Worm (Caenorhabditis elegans) whole organism, mixed stage, embryonic: Measurements from ENCODE around the gene Y53C12A.8.

ENCODE experiments used
- M03D4.4 ChIP-seq: sonication (generic microtip); optimal IDR thresholded peaks from 2 replicates; lab custom pipeline; 2017; ENCODE audit warnings: mild to moderate bottlenecking, missing genetic modification characterization, missing compliant biosample characterization
- bed-3 ChIP-seq: fragments of 200-800 bp; sonication (Bioruptor generic); optimal IDR thresholded peaks from 3 replicates; lab custom pipeline; 2018; ENCODE audit warnings: mild to moderate bottlenecking, missing genetic modification characterization, moderate library complexity, missing compliant biosample characterization
- ceh-39 ChIP-seq: fragments of 150-350 bp; optimal IDR thresholded peaks from 2 replicates; lab custom pipeline; 2014; ENCODE audit warnings: missing biosample characterization, missing genetic modification characterization
- ceh-43 ChIP-seq: fragments of 200-800 bp; sonication (Bioruptor generic); optimal IDR thresholded peaks from 2 replicates; lab custom pipeline; 2018; ENCODE audit warnings: mild to moderate bottlenecking, missing genetic modification characterization, moderate library complexity, missing compliant biosample characterization
- ceh-83 ChIP-seq: fragments of 200-800 bp; sonication (Bioruptor generic); optimal IDR thresholded peaks from 2 replicates; lab custom pipeline; 2018; ENCODE audit warnings: mild to moderate bottlenecking, missing genetic modification characterization, missing compliant biosample characterization
- ces-1 ChIP-seq: fragments of 150-350 bp; optimal IDR thresholded peaks from 2 replicates; lab custom pipeline; 2014; ENCODE audit warnings: missing biosample characterization, missing genetic modification reagents, missing genetic modification characterization
- cnd-1 ChIP-seq: fragments of 200-800 bp; sonication (Bioruptor generic); optimal IDR thresholded peaks from 2 replicates; lab custom pipeline; 2018; ENCODE audit warnings: mild to moderate bottlenecking, missing genetic modification characterization, missing compliant biosample characterization
- drap-1 ChIP-seq: fragments of 200-800 bp; sonication (Bioruptor generic); optimal IDR thresholded peaks from 3 replicates; lab custom pipeline; 2018; ENCODE audit warnings: mild to moderate bottlenecking, missing genetic modification characterization, missing compliant biosample characterization
- elt-1 ChIP-seq: sonication (generic microtip); optimal IDR thresholded peaks from 2 replicates; lab custom pipeline; 2017; ENCODE audit warnings: missing genetic modification characterization, mild to moderate bottlenecking, missing compliant biosample characterization, antibody characterized with exemption, moderate library complexity, borderline replicate concordance; ENCODE audit not compliant: insufficient read depth
- elt-3 ChIP-seq: fragments of 150-350 bp; optimal IDR thresholded peaks from 2 replicates; lab custom pipeline; 2014; ENCODE audit warnings: missing biosample characterization, missing genetic modification characterization
- flh-1 ChIP-seq: fragments of 200-800 bp; sonication (Bioruptor generic); optimal IDR thresholded peaks from 2 replicates; lab custom pipeline; 2018; ENCODE audit warnings: mild to moderate bottlenecking, missing genetic modification characterization, moderate library complexity, missing compliant biosample characterization
- hlh-1 ChIP-seq: fragments of 150-350 bp; optimal IDR thresholded peaks from 2 replicates; lab custom pipeline; 2014; ENCODE audit warnings: missing biosample characterization, missing genetic modification reagents, missing genetic modification characterization
- lin-32 ChIP-seq: fragments of 200-800 bp; sonication (Bioruptor generic); optimal IDR thresholded peaks from 2 replicates; lab custom pipeline; 2018; ENCODE audit warnings: mild to moderate bottlenecking, missing genetic modification characterization, missing compliant biosample characterization
- lsy-2 ChIP-seq: fragments of 150-350 bp; optimal IDR thresholded peaks from 2 replicates; lab custom pipeline; 2014; ENCODE audit warnings: missing biosample characterization, missing genetic modification characterization
- mab-5 ChIP-seq: fragments of 150-350 bp; optimal IDR thresholded peaks from 2 replicates; lab custom pipeline; 2014; ENCODE audit warnings: missing biosample characterization, missing genetic modification characterization
- mep-1 ChIP-seq: fragments of 150-350 bp; optimal IDR thresholded peaks from 2 replicates; lab custom pipeline; 2017; ENCODE audit warnings: missing biosample characterization, missing genetic modification reagents, missing genetic modification characterization, inconsistent platforms
- mls-2 ChIP-seq: sonication (generic microtip); optimal IDR thresholded peaks from 2 replicates; lab custom pipeline; 2016; ENCODE audit warnings: mild to moderate bottlenecking, missing genetic modification characterization, moderate library complexity, missing compliant biosample characterization
- nhr-12 ChIP-seq: fragments of 150-350 bp; optimal IDR thresholded peaks from 2 replicates; lab custom pipeline; 2014; ENCODE audit warnings: missing biosample characterization, missing genetic modification characterization
- nhr-2 ChIP-seq: fragments of 150-350 bp; optimal IDR thresholded peaks from 2 replicates; lab custom pipeline; 2014; ENCODE audit warnings: missing biosample characterization, missing genetic modification characterization
- nhr-237 ChIP-seq: fragments of 150-350 bp; optimal IDR thresholded peaks from 2 replicates; lab custom pipeline; 2014; ENCODE audit warnings: missing biosample characterization, missing genetic modification characterization
- nhr-76 ChIP-seq: sonication (generic microtip); optimal IDR thresholded peaks from 2 replicates; lab custom pipeline; 2017; ENCODE audit warnings: missing biosample characterization, missing genetic modification characterization
- pha-4 ChIP-seq: fragments of 150-350 bp; optimal IDR thresholded peaks from 2 replicates; lab custom pipeline; 2018; ENCODE audit warnings: missing biosample characterization, missing genetic modification reagents, missing genetic modification characterization
- sem-2 ChIP-seq: fragments of 200-800 bp; sonication (Bioruptor generic); optimal IDR thresholded peaks from 2 replicates; lab custom pipeline; 2018; ENCODE audit warnings: mild to moderate bottlenecking, missing genetic modification characterization, missing compliant biosample characterization
- snpc-4 ChIP-seq: fragments of 150-350 bp; optimal IDR thresholded peaks from 2 replicates; lab custom pipeline; 2014; ENCODE audit warnings: missing biosample characterization, missing genetic modification characterization
- sptf-1 ChIP-seq: sonication (generic microtip); optimal IDR thresholded peaks from 2 replicates; lab custom pipeline; 2017; ENCODE audit warnings: mild to moderate bottlenecking, missing genetic modification characterization, moderate library complexity, missing compliant biosample characterization
- tbx-8 ChIP-seq: fragments of 200-800 bp; sonication (Bioruptor generic); optimal IDR thresholded peaks from 2 replicates; lab custom pipeline; 2018; ENCODE audit warnings: mild to moderate bottlenecking, missing genetic modification characterization, moderate library complexity, missing compliant biosample characterization
- unc-120 ChIP-seq: sonication (generic microtip); optimal IDR thresholded peaks from 2 replicates; lab custom pipeline; 2017; ENCODE audit warnings: missing genetic modification characterization, missing compliant biosample characterization; ENCODE audit not compliant: poor library complexity, severe bottlenecking
- unc-39 ChIP-seq: fragments of 150-350 bp; optimal IDR thresholded peaks from 2 replicates; lab custom pipeline; 2014; ENCODE audit warnings: missing biosample characterization, missing genetic modification characterization
- unc-62 ChIP-seq: fragments of 150-350 bp; optimal IDR thresholded peaks from 2 replicates; lab custom pipeline; 2014; ENCODE audit warnings: missing biosample characterization, missing genetic modification reagents, missing genetic modification characterization
- zip-8 ChIP-seq: fragments of 150-350 bp; optimal IDR thresholded peaks from 2 replicates; lab custom pipeline; 2014; ENCODE audit warnings: missing biosample characterization, missing genetic modification characterization
- ztf-11 ChIP-seq: fragments of 150-350 bp; optimal IDR thresholded peaks from 2 replicates; lab custom pipeline; 2014; ENCODE audit warnings: missing biosample characterization, missing genetic modification characterization

Y53C12A.8 gene

DNA sequence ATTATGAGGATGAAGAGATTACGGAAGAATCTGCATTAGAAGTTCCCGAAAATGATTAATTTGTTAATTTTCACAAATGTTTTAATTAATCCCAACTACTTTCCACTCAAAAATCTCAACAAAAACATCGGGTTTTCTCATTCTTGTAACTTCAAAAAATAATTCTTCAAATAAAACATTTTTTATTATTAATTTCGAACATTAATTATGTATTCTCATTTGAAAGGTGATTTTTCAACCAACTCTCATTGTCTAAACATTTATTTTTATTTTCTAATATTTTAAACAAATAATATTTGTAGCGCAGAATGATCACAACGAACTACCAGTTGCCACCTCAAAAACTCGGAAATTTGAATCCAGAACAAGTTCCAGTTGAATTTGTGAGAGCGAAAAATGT, 29.0 kb downstream of the Y53C12A.8 start, which contains the start of gene ZK1320.7:
Gene ZK1320.7 (plus strand): TSS at position 301 of the 400 bp plus-strand sequence.
- TF ChIP-seq M03D4.4 (tag; lab: Kevin White, UChicago) (no peak), unc-39 (no peak), unc-120 (tag; lab: Kevin White, UChicago) (no peak), mls-2 (no peak), lsy-2 (tag; lab: Kevin White, UChicago) (no peak), nhr-237 (no peak), nhr-12 (no peak), nhr-76 (tag; lab: Kevin White, UChicago) (no peak), mab-5 (tag; lab: Kevin White, UChicago) (no peak), ztf-11 (no peak), sptf-1 (tag; lab: Kevin White, UChicago) (no peak)

DNA sequence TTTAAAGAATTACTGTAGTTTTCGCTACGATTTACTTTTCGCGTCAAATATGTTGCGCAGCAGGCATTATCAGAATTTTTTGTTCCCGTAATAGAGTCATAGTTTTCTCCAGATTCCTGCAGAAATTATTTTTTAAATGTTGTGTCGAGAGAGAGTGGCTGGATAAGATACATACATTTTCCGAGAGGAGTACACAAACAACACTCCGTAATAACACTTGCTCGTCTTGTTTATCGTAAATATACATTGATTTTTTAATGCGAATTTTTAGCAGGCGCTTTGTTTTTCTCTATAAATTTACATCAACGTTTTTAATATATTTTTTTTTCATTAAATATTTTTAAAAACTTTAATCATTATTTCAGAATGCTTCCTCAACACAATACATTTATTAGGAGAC, 31.3 kb downstream of the Y53C12A.8 start, which contains the start of gene taf-8:
Gene taf-8 (plus strand): TSS at position 360 of the 400 bp plus-strand sequence.
- TF ChIP-seq lin-32 (GFP tag; lab: Kevin White, UChicago) = no peak
- TF ChIP-seq lsy-2 (tag; lab: Kevin White, UChicago) = peak; percentile 53
- TF ChIP-seq pha-4 (tag; lab: Kevin White, UChicago) = peak; percentile 31
- TF ChIP-seq elt-1 = no peak
- no peak for TF ChIP-seq nhr-2
- no peak for TF ChIP-seq cnd-1 (tag; lab: Kevin White, UChicago)
- no peak for TF ChIP-seq tbx-8
- TF ChIP-seq sem-2 (GFP tag; lab: Kevin White, UChicago) = no peak
- peak; percentile 69 for TF ChIP-seq ces-1 (GFP tag; lab: Kevin White, UChicago)
- TF ChIP-seq, all 35 proteins: peak for 3

DNA sequence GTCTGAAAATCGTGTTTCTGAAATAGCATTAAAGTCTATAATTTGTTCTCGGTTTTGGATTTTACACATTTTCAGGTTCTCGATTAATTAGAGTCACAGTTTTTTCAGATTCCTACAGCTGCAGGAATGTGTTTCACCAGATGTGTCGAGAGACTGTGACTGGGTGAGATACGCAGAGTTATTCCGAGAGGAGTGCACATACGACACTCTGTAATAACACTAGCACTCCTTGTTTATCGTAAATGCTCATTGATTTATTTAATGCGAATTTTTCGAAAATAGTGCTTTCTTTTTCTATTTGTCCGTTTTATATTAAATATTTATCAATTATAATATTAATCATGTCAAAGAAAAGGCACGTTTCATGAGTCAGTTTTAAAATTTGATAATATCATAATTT, 32.9 kb downstream of the Y53C12A.8 start, which contains the start of gene ZK1320.11:
Gene ZK1320.11 (plus strand): TSS at position 243 of the 400 bp plus-strand sequence.
- TF ChIP-seq ces-1 (GFP tag; lab: Kevin White, UChicago) = peak; percentile 55
- no peak for TF ChIP-seq drap-1 (GFP tag; lab: Kevin White, UChicago)

DNA sequence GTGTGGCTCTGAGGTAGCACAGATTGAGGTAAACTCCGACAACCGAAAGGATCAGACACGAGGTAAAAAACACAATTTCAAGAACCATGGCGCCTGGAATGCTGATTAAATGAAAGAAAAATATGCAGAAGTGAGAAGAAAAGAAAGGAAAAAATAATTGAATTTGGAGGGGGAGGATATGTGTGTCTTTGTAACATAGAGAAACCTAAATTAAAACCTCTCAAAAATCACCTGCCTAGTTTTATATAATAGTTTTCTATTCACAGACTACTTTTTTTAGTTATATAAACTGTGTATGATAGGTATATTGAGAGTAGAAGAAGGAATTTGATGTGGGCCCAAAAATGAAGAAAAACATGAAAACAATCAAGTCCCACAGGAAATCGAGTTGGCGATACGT, 34.7 kb downstream of the Y53C12A.8 start, which contains the start of gene ZK1320.5:
Gene ZK1320.5 (minus strand): TSS at position 101 of the 400 bp plus-strand sequence.
- TF ChIP-seq bed-3 (GFP tag; lab: Kevin White, UChicago) (no peak), mls-2 (no peak), flh-1 (GFP tag; lab: Kevin White, UChicago) (no peak), lin-32 (GFP tag; lab: Kevin White, UChicago) (no peak), mab-5 (tag; lab: Kevin White, UChicago) (no peak), tbx-8 (no peak), ceh-39 (no peak), ceh-83 (no peak), hlh-1 (tag; lab: Kevin White, UChicago) (no peak), nhr-76 (tag; lab: Kevin White, UChicago) (no peak), unc-62 (GFP tag; lab: Kevin White, UChicago) (no peak), sptf-1 (tag; lab: Kevin White, UChicago) (no peak), ceh-43 (GFP tag; lab: Kevin White, UChicago) (no peak), M03D4.4 (tag; lab: Kevin White, UChicago) (no peak), pha-4 (tag; lab: Kevin White, UChicago) (no peak), elt-3 (no peak), nhr-2 (no peak), snpc-4 (tag; lab: Kevin White, UChicago) (no peak), sem-2 (GFP tag; lab: Kevin White, UChicago) (no peak), unc-120 (tag; lab: Kevin White, UChicago) (no peak)
- TF ChIP-seq, all 35 proteins: peak for 0

DNA sequence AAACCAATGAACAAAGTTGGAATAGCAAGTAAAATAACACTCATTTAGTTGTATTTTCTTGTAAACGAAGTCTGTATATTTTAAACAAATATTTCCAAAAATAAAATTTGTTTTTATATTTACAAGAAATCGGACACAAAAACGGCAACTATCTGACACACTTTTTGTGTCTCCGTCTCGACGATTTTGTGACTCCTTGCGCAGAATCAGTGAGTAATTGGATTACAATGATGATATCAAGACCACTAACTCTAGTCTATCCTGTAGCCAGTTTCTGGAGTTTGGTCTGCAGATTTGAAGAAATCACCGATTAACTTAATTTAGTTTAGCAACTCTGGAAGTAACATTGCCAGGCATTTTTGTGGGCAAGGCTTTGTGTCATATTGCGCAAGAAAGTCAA, 37.5 kb downstream of the Y53C12A.8 start, which contains the start of gene cyp-13A10:
Gene cyp-13A10 (minus strand): TSS at position 88 of the 400 bp plus-strand sequence.
- TF ChIP-seq zip-8 (peak; percentile 32), drap-1 (GFP tag; lab: Kevin White, UChicago) (no peak)

DNA sequence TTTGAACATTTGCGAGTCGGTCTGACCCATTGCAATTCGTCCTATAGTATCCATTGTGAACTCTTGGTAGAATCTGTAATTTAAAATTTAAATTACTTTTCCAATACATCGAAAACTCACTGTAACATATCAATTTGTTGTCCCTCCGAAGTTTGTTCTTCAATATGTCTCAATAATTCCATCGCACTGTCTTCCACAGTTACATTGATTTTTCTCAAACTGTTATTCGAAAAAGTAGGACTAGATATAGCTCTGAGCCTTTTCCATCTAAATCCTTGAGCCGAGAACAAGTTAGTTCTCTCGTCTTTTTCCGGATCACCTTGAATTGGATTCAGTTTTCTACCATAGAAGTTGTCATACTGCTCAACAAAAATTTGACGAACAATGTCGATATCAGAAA, 38.1 kb downstream of the Y53C12A.8 start:
- TF ChIP-seq lsy-2 (tag; lab: Kevin White, UChicago) (no peak), mls-2 (no peak), mep-1 (tag; lab: Kevin White, UChicago) (no peak), nhr-2 (no peak), M03D4.4 (tag; lab: Kevin White, UChicago) (no peak), pha-4 (tag; lab: Kevin White, UChicago) (no peak)
